Worm (Caenorhabditis elegans) whole organism, L4 larva: ENCODE data around the gene agmo-1.

ENCODE experiments used
- Y75B8A.6 ChIP-seq: fragments of 200-800 bp; sonication (Bioruptor generic); IDR thresholded peaks from 2 replicates; pipeline ENCODE4 v1.3.6; 2022; ENCODE audit warnings: missing genetic modification reagents, missing genetic modification characterization, missing compliant biosample characterization
- aha-1 ChIP-seq: fragments of 150-350 bp; peaks from one replicate; lab custom pipeline; 2014; ENCODE audit warnings: missing biosample characterization, missing genetic modification characterization
- cey-2 ChIP-seq: sonication (generic microtip); optimal IDR thresholded peaks from 3 replicates; lab custom pipeline; 2017; ENCODE audit warnings: missing genetic modification characterization, mild to moderate bottlenecking, missing compliant biosample characterization, antibody characterized with exemption, borderline replicate concordance; ENCODE audit not compliant: insufficient read depth
- dmd-8 ChIP-seq: fragments of 200-800 bp; sonication (Bioruptor generic); IDR thresholded peaks from 2 replicates; pipeline ENCODE4 v1.3.6; 2022; ENCODE audit warnings: missing genetic modification characterization, missing compliant biosample characterization
- jun-1 ChIP-seq: fragments of 150-350 bp; optimal IDR thresholded peaks from 2 replicates; lab custom pipeline; 2014; ENCODE audit warnings: missing biosample characterization, missing genetic modification reagents, missing genetic modification characterization
- unc-39 ChIP-seq: sonication (generic microtip); optimal IDR thresholded peaks from 2 replicates; lab custom pipeline; 2017; ENCODE audit warnings: missing biosample characterization, missing genetic modification characterization

DNA sequence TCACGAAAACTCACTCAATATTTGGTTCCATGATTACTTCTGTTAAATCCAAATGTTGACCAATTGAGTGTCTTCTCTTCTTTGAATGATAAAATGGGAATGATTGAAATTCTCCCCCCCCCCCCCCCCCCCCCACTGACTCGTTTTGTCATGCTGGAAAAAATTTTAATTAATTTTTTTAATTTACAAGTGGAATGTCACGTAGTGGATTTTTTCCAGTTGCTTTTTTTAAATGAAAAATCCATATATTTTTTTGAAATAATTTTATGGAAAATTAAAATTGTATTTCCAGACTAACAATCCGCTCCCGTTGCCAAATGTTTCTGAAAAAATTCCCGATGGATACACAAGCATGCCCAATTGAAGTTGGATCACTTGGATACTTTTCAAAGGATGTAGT, 8.9 kb downstream of the agmo-1 start, which contains the start of gene BE10.1:
- no peak for TF ChIP-seq dmd-8 (GFP tag; lab: Robert Waterston, UW)
- TF ChIP-seq jun-1 (tag; lab: Kevin White, UChicago): no peak
- no peak for TF ChIP-seq Y75B8A.6 (GFP tag; lab: Robert Waterston, UW)
- no peak for TF ChIP-seq aha-1 (tag; lab: Kevin White, UChicago)
- no peak for TF ChIP-seq unc-39 (tag; lab: Kevin White, UChicago)
- TF ChIP-seq cey-2 (tag; lab: Kevin White, UChicago): no peak
